Worm (Caenorhabditis elegans) whole organism, L2 larva: ENCODE measurements around the gene lgc-14.

Source experiments
- R02D3.7 ChIP-seq: fragments of 150-350 bp; optimal IDR thresholded peaks from 2 replicates; lab custom pipeline; 2014; ENCODE audit warnings: missing biosample characterization, missing genetic modification characterization
- gmeb-1 ChIP-seq: fragments of 150-350 bp; optimal IDR thresholded peaks from 2 replicates; lab custom pipeline; 2014; ENCODE audit warnings: missing biosample characterization, missing genetic modification characterization
- lin-11 ChIP-seq: fragments of 150-350 bp; sonication (generic microtip); optimal IDR thresholded peaks from 2 replicates; lab custom pipeline; 2014; ENCODE audit warnings: missing biosample characterization, missing genetic modification characterization, inconsistent platforms, mixed read lengths
- nhr-10 ChIP-seq: sonication (generic microtip); optimal IDR thresholded peaks from 2 replicates; lab custom pipeline; 2017; ENCODE audit warnings: missing biosample characterization, missing genetic modification characterization
- unc-39 ChIP-seq: fragments of 150-350 bp; optimal IDR thresholded peaks from 2 replicates; lab custom pipeline; 2014; ENCODE audit warnings: missing biosample characterization, missing genetic modification characterization
- unc-62 ChIP-seq: fragments of 150-350 bp; optimal IDR thresholded peaks from 2 replicates; lab custom pipeline; 2014; ENCODE audit warnings: missing biosample characterization, missing genetic modification reagents, missing genetic modification characterization

DNA sequence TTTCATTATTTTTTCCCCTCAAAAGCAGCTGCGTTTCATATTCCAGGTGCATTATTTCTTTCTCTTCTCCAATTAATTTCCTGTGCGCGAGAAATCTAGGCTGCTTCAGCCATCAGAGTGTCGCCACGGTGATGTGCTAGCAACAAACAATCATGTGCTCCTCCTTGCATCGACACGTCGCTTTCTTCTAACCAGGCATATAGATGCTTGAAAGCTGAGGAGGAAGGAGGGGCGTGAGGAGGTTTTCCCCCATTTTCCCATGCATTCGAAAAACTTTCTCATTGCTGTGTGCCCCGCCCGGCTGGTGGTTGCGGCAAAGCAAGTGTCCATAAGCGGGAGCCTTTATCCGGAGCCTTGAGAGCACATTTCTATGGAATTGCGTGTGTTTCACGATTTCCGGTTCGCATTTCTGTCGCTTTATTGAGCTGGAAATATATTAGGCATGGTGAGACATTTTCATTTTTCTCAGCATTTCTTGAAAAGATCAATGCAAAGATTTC, 38.4 kb downstream of the lgc-14 start, which contains the start of gene znf-474:
- TF ChIP-seq R02D3.7 (no peak), unc-62 (GFP tag; lab: Kevin White, UChicago) (no peak), unc-39 (no peak), nhr-10 (tag; lab: Kevin White, UChicago) (no peak), lin-11 (tag; lab: Kevin White, UChicago) (peak; percentile 15), gmeb-1 (tag; lab: Kevin White, UChicago) (no peak)
